Worm (Caenorhabditis elegans) whole organism, L3 larva: ENCODE measurements around the gene C17A2.3.
"Not testable (repeated sequence)": the region's sequence is repeated elsewhere in the genome, so short reads cannot be mapped to it uniquely, and the experiment has no call there.

ENCODE experiments used
- ama-1 ChIP-seq: fragments of 150-350 bp; optimal IDR thresholded peaks from 2 replicates; lab custom pipeline; 2018
- egl-27 ChIP-seq: sonication (generic microtip); optimal IDR thresholded peaks from 4 replicates; lab custom pipeline; 2017; ENCODE audit warnings: missing biosample characterization, missing genetic modification reagents, missing genetic modification characterization
- elt-3 ChIP-seq, 3 experiments: fragments of 150-350 bp in 1 of 3; sonication (generic microtip) in 2 of 3; optimal IDR thresholded peaks; 2 replicates in 2 of 3; 4 replicates in 1 of 3; lab custom pipeline; 2014 to 2017; ENCODE audit warnings: missing biosample characterization in 3 of 3, missing genetic modification characterization in 3 of 3
- lin-15B ChIP-seq: fragments of 150-350 bp; optimal IDR thresholded peaks from 2 replicates; lab custom pipeline; 2014; ENCODE audit warnings: missing biosample characterization, missing genetic modification characterization
- mdl-1 ChIP-seq: fragments of 150-350 bp; optimal IDR thresholded peaks from 2 replicates; lab custom pipeline; 2014; ENCODE audit warnings: missing biosample characterization, missing genetic modification characterization
- nhr-11 ChIP-seq: fragments of 150-350 bp; optimal IDR thresholded peaks from 2 replicates; lab custom pipeline; 2014; ENCODE audit warnings: missing biosample characterization, missing genetic modification characterization
- snpc-4 ChIP-seq: fragments of 150-350 bp; optimal IDR thresholded peaks from 2 replicates; lab custom pipeline; 2014; ENCODE audit warnings: missing biosample characterization, missing genetic modification characterization
- tbx-2 ChIP-seq: sonication (generic microtip); optimal IDR thresholded peaks from 2 replicates; lab custom pipeline; 2016; ENCODE audit warnings: mild to moderate bottlenecking, missing genetic modification characterization, missing compliant biosample characterization
- unc-39 ChIP-seq: sonication (generic microtip); optimal IDR thresholded peaks from 4 replicates; lab custom pipeline; 2017; ENCODE audit warnings: missing biosample characterization, missing genetic modification characterization
- unc-62 ChIP-seq: fragments of 150-350 bp; sonication (generic microtip); optimal IDR thresholded peaks from 4 replicates; lab custom pipeline; 2014; ENCODE audit warnings: missing biosample characterization, missing genetic modification reagents, missing genetic modification characterization
- zag-1 ChIP-seq: fragments of 150-350 bp; optimal IDR thresholded peaks from 2 replicates; lab custom pipeline; 2014; ENCODE audit warnings: missing biosample characterization, missing genetic modification characterization

ce11 chrII:3816251-3816849 lies 27.1 kb upstream of the C17A2.3 start, which contains the start of gene fbxa-24:
- TF ChIP-seq tbx-2 (tag; lab: Kevin White, UChicago); zag-1 (tag; lab: Kevin White, UChicago); unc-39 (tag; lab: Kevin White, UChicago); ama-1 (lab: Kevin White, UChicago); elt-3 (tag; optimal IDR thresholded peaks at IDR 0.05; lab: Kevin White, UChicago); egl-27 (tag; lab: Kevin White, UChicago); nhr-11 (tag; lab: Kevin White, UChicago); mdl-1; lin-15B (tag; lab: Kevin White, UChicago); snpc-4 (tag; lab: Kevin White, UChicago); unc-62 (GFP tag; lab: Kevin White, UChicago): not testable (repeated sequence)
